Fruit fly (Drosophila melanogaster) whole organism, embryonic: ENCODE data around the gene CG11131.

Experiments used
- Ada2b ChIP-seq: fragments of 200-800 bp; sonication (Bioruptor generic); IDR thresholded peaks from 2 replicates; pipeline ENCODE4 v1.3.6; 2022; ENCODE audit warnings: missing biosample characterization, missing genetic modification characterization
- B-H1 ChIP-seq: fragments of 200-800 bp; sonication (Bioruptor generic); IDR thresholded peaks from 3 replicates; pipeline ENCODE4 v1.3.6; 2022; ENCODE audit warnings: missing biosample characterization, missing genetic modification characterization
- CG10366 ChIP-seq: fragments of 200-800 bp; sonication (Bioruptor generic); IDR thresholded peaks from 2 replicates; pipeline ENCODE4 v1.3.6; 2022; ENCODE audit warnings: missing biosample characterization, missing genetic modification characterization
- CG10462 ChIP-seq: fragments of 200-800 bp; sonication (Bioruptor generic); optimal IDR thresholded peaks from 2 replicates; lab custom pipeline; 2016; ENCODE audit warnings: missing biosample characterization, missing genetic modification characterization
- CG11398 ChIP-seq: fragments of 200-800 bp; sonication (Bioruptor generic); optimal IDR thresholded peaks from 2 replicates; lab custom pipeline; 2016; ENCODE audit warnings: missing biosample characterization, missing genetic modification characterization
- CG11695 ChIP-seq: fragments of 200-800 bp; sonication (Bioruptor generic); IDR thresholded peaks from 3 replicates; pipeline ENCODE4 v1.3.6; 2022; ENCODE audit warnings: missing biosample characterization, missing genetic modification characterization
- CG11696 ChIP-seq: fragments of 200-800 bp; sonication (Bioruptor generic); IDR thresholded peaks from 2 replicates; pipeline ENCODE4 v1.3.6; 2022; ENCODE audit warnings: missing biosample characterization, missing genetic modification characterization
- CG13123 ChIP-seq: fragments of 200-800 bp; sonication (Bioruptor generic); optimal IDR thresholded peaks from 2 replicates; lab custom pipeline; 2016; ENCODE audit warnings: missing biosample characterization, missing genetic modification characterization
- CG13624 ChIP-seq: fragments of 200-800 bp; sonication (Bioruptor generic); optimal IDR thresholded peaks from 2 replicates; lab custom pipeline; 2016; ENCODE audit warnings: missing biosample characterization, missing genetic modification characterization
- CG14667 ChIP-seq: fragments of 200-800 bp; sonication (Bioruptor generic); IDR thresholded peaks from 2 replicates; pipeline ENCODE4 v1.3.6; 2022; ENCODE audit warnings: missing biosample characterization, missing genetic modification characterization
- CG1603 ChIP-seq: fragments of 200-800 bp; sonication (Bioruptor generic); optimal IDR thresholded peaks from 2 replicates; lab custom pipeline; 2019; ENCODE audit warnings: missing biosample characterization, mild to moderate bottlenecking, missing genetic modification characterization, moderate library complexity
- CG16813 ChIP-seq: fragments of 200-800 bp; sonication (Bioruptor generic); IDR thresholded peaks from 3 replicates; pipeline ENCODE4 v1.3.6; 2022; ENCODE audit warnings: missing biosample characterization, missing genetic modification characterization; ENCODE audit not compliant: partially characterized antibody
- CG17359 ChIP-seq: fragments of 200-800 bp; sonication (Bioruptor generic); optimal IDR thresholded peaks from 3 replicates; lab custom pipeline; 2018; ENCODE audit warnings: missing biosample characterization, mild to moderate bottlenecking, missing genetic modification characterization, moderate library complexity
- CG17829 ChIP-seq: fragments of 200-800 bp; optimal IDR thresholded peaks from 2 replicates; lab custom pipeline; 2019; ENCODE audit warnings: missing biosample characterization, mild to moderate bottlenecking, missing genetic modification characterization, moderate library complexity
- CG30403 ChIP-seq: fragments of 200-800 bp; sonication (Bioruptor generic); optimal IDR thresholded peaks from 3 replicates; lab custom pipeline; 2016; ENCODE audit warnings: missing biosample characterization, missing genetic modification characterization
- CG33213 ChIP-seq: fragments of 200-800 bp; sonication (Bioruptor generic); optimal IDR thresholded peaks from 3 replicates; lab custom pipeline; 2016; ENCODE audit warnings: missing biosample characterization, missing genetic modification characterization
- CG4854 ChIP-seq: fragments of 200-800 bp; sonication (Bioruptor generic); optimal IDR thresholded peaks from 2 replicates; lab custom pipeline; 2016; ENCODE audit warnings: missing biosample characterization, missing genetic modification characterization, inconsistent platforms
- CG7987 ChIP-seq: fragments of 200-800 bp; sonication (Bioruptor generic); optimal IDR thresholded peaks from 2 replicates; lab custom pipeline; 2018; ENCODE audit warnings: missing biosample characterization, mild to moderate bottlenecking, missing genetic modification characterization, moderate library complexity
- CG8089 ChIP-seq: fragments of 200-800 bp; sonication (Bioruptor generic); optimal IDR thresholded peaks from 3 replicates; lab custom pipeline; 2016; ENCODE audit warnings: missing biosample characterization, missing genetic modification characterization
- CG8944 ChIP-seq: fragments of 200-800 bp; sonication (Bioruptor generic); optimal IDR thresholded peaks from 3 replicates; lab custom pipeline; 2016; ENCODE audit warnings: missing biosample characterization, missing genetic modification characterization
- CG9932 ChIP-seq: fragments of 200-800 bp; sonication (Bioruptor generic); IDR thresholded peaks from 2 replicates; pipeline ENCODE4 v1.3.6; 2022; ENCODE audit warnings: missing biosample characterization, missing genetic modification characterization
- Ets97D ChIP-seq: fragments of 200-800 bp; sonication (Bioruptor generic); optimal IDR thresholded peaks from 3 replicates; lab custom pipeline; 2016; ENCODE audit warnings: missing biosample characterization, missing genetic modification characterization
- Gsc ChIP-seq: fragments of 200-800 bp; sonication (Bioruptor generic); IDR thresholded peaks from 2 replicates; pipeline ENCODE4 v1.3.6; 2022; ENCODE audit warnings: missing biosample characterization, missing genetic modification characterization
- Hmr ChIP-seq: fragments of 200-800 bp; sonication (Bioruptor generic); optimal IDR thresholded peaks from 3 replicates; lab custom pipeline; 2017; ENCODE audit warnings: mild to moderate bottlenecking, missing biosample characterization, missing genetic modification reagents, missing genetic modification characterization
- MBD-R2 ChIP-seq: fragments of 200-800 bp; sonication (Bioruptor generic); IDR thresholded peaks from 2 replicates; pipeline ENCODE4 v1.3.6; 2022; ENCODE audit warnings: missing biosample characterization, missing genetic modification characterization
- Med ChIP-seq: fragments of 200-800 bp; sonication (Bioruptor generic); peaks from one replicate; lab custom pipeline; 2016; ENCODE audit warnings: missing biosample characterization, missing genetic modification characterization, mild to moderate bottlenecking, inconsistent platforms, moderate library complexity
- Myb ChIP-seq: fragments of 200-800 bp; sonication (Bioruptor generic); optimal IDR thresholded peaks from 2 replicates; lab custom pipeline; 2016; ENCODE audit warnings: missing biosample characterization, missing genetic modification characterization
- Nf-YB ChIP-seq: fragments of 200-800 bp; sonication (Bioruptor generic); optimal IDR thresholded peaks from 3 replicates; lab custom pipeline; 2019; ENCODE audit warnings: missing biosample characterization, mild to moderate bottlenecking, missing genetic modification characterization, moderate library complexity
- Sin3A ChIP-seq: fragments of >200 bp; optimal IDR thresholded peaks from 2 replicates; lab custom pipeline; 2018
- Ssrp ChIP-seq: fragments of 200-800 bp; sonication (Bioruptor generic); optimal IDR thresholded peaks from 2 replicates; lab custom pipeline; 2018; ENCODE audit warnings: missing biosample characterization, mild to moderate bottlenecking, missing genetic modification characterization, moderate library complexity
- Xrp1 ChIP-seq: fragments of 200-800 bp; sonication (Bioruptor generic); IDR thresholded peaks from 2 replicates; pipeline ENCODE4 v1.3.6; 2022; ENCODE audit warnings: missing biosample characterization, missing genetic modification characterization
- ara ChIP-seq: fragments of 200-800 bp; sonication (Bioruptor generic); IDR thresholded peaks from 2 replicates; pipeline ENCODE4 v1.3.6; 2022; ENCODE audit warnings: missing biosample characterization, missing genetic modification characterization
- ash1 ChIP-seq: fragments of 200-800 bp; sonication (Bioruptor generic); optimal IDR thresholded peaks from 2 replicates; lab custom pipeline; 2018; ENCODE audit warnings: missing biosample characterization, mild to moderate bottlenecking, missing genetic modification characterization
- bsh ChIP-seq, 2 experiments: fragments of 200-800 bp; sonication (Bioruptor generic); optimal IDR thresholded peaks; 2 replicates each; lab custom pipeline; 2017 to 2018; ENCODE audit warnings: mild to moderate bottlenecking in 2 of 2, missing biosample characterization in 2 of 2, missing genetic modification characterization in 2 of 2, moderate library complexity in 1 of 2
- cas ChIP-seq: fragments of 200-800 bp; sonication (Bioruptor generic); IDR thresholded peaks from 2 replicates; pipeline ENCODE4 v1.3.6; 2022; ENCODE audit warnings: missing biosample characterization, missing genetic modification characterization
- chif ChIP-seq, 2 experiments: fragments of 200-800 bp; sonication (Bioruptor generic); optimal IDR thresholded peaks; 3 replicates each; lab custom pipeline; 2016; ENCODE audit warnings: missing biosample characterization in 2 of 2, missing genetic modification characterization in 2 of 2
- chn ChIP-seq: fragments of 200-800 bp; sonication (Bioruptor generic); optimal IDR thresholded peaks from 2 replicates; lab custom pipeline; 2016; ENCODE audit warnings: missing biosample characterization, missing genetic modification characterization
- lov ChIP-seq, 2 experiments: fragments of 200-800 bp in 1 of 2; fragments of >200 bp in 1 of 2; sonication (Bioruptor generic) in 1 of 2; IDR thresholded peaks in 1 of 2; optimal IDR thresholded peaks in 1 of 2; 2 replicates in 1 of 2; 3 replicates in 1 of 2; pipeline versions ENCODE4 v1.3.6 to Lab custom; 2017 to 2022; ENCODE audit warnings: missing biosample characterization in 1 of 2, missing genetic modification characterization in 1 of 2
- mld ChIP-seq: fragments of 200-800 bp; sonication (Bioruptor generic); IDR thresholded peaks from 3 replicates; pipeline ENCODE4 v1.3.6; 2022; ENCODE audit warnings: missing biosample characterization, missing genetic modification characterization; ENCODE audit not compliant: partially characterized antibody
- nerfin-1 ChIP-seq: fragments of 200-800 bp; sonication (Bioruptor generic); optimal IDR thresholded peaks from 3 replicates; lab custom pipeline; 2019; ENCODE audit warnings: missing biosample characterization, mild to moderate bottlenecking, missing genetic modification characterization, moderate library complexity
- repo ChIP-seq: fragments of 200-800 bp; sonication (Bioruptor generic); optimal IDR thresholded peaks from 2 replicates; lab custom pipeline; 2016; ENCODE audit warnings: missing biosample characterization, missing genetic modification characterization
- ssp ChIP-seq: fragments of 200-800 bp; sonication (Bioruptor generic); IDR thresholded peaks from 2 replicates; pipeline ENCODE4 v1.3.6; 2022; ENCODE audit warnings: missing biosample characterization, missing genetic modification characterization
- sug ChIP-seq: fragments of 200-800 bp; optimal IDR thresholded peaks from 2 replicates; lab custom pipeline; 2019; ENCODE audit warnings: missing biosample characterization, mild to moderate bottlenecking, missing genetic modification characterization, moderate library complexity
- trh ChIP-seq: fragments of 200-800 bp; sonication (Bioruptor generic); optimal IDR thresholded peaks from 2 replicates; lab custom pipeline; 2016; ENCODE audit warnings: missing biosample characterization, missing genetic modification characterization
- unc-4 ChIP-seq: fragments of 200-800 bp; sonication (Bioruptor generic); IDR thresholded peaks from 2 replicates; pipeline ENCODE4 v1.3.6; 2022; ENCODE audit warnings: missing biosample characterization, missing genetic modification characterization; ENCODE audit not compliant: partially characterized antibody
- wor ChIP-seq: fragments of 200-800 bp; sonication (Bioruptor generic); IDR thresholded peaks from 2 replicates; pipeline ENCODE4 v1.3.6; 2022; ENCODE audit warnings: missing biosample characterization, missing genetic modification characterization
- zfh1 ChIP-seq: fragments of 200-800 bp; sonication (Bioruptor generic); IDR thresholded peaks from 3 replicates; pipeline ENCODE4 v1.3.6; 2022; ENCODE audit warnings: missing biosample characterization, missing genetic modification characterization

CG11131 gene

dm6 chr3L:22864254-22865060 is 34.1 kb upstream of the CG11131 start, which contains the start of gene CG33170 (continued):
- no peak for TF ChIP-seq zfh1 (GFP tag; lab: Robert Waterston, UW)

dm6 chr3L:22865061-22865418 is 33.5 kb upstream of the CG11131 start:
- TF ChIP-seq CG17359 (tag; lab: Kevin White, UChicago) = peak; percentile 74
- TF ChIP-seq CG8944 (GFP tag; lab: Kevin White, UChicago) = no peak
- peak; percentile 29 for TF ChIP-seq trh (GFP tag; lab: Kevin White, UChicago)
- peak; percentile 83 for TF ChIP-seq CG11695 (GFP tag; lab: Robert Waterston, UW)
- TF ChIP-seq CG33213 = no peak
- peak; percentile 57 for TF ChIP-seq Nf-YB (GFP tag; lab: Kevin White, UChicago)
- peak; percentile 71 for TF ChIP-seq Xrp1 (GFP tag; lab: Robert Waterston, UW)
- TF ChIP-seq CG10366 (GFP tag; lab: Robert Waterston, UW) = peak; percentile 51
- peak; percentile 67 for TF ChIP-seq Ssrp
- peak; percentile 37; the same call in 1 of the 2 replicates for TF ChIP-seq CG14667 (GFP tag; lab: Robert Waterston, UW)
- no peak for TF ChIP-seq CG13624 (GFP tag; lab: Kevin White, UChicago)
- no peak for TF ChIP-seq unc-4 (GFP tag; lab: Robert Waterston, UW)
- peak; percentile 70 for TF ChIP-seq CG9932 (GFP tag; lab: Robert Waterston, UW)
- no peak for TF ChIP-seq Ets97D (GFP tag; lab: Kevin White, UChicago)
- TF ChIP-seq ssp (GFP tag; lab: Robert Waterston, UW) = 0 out of 2 replicates have a peak, but pooled peaks have one; percentile 15
- peak; percentile 21 for TF ChIP-seq CG4854 (GFP tag; lab: Kevin White, UChicago)
- no peak for TF ChIP-seq lov (optimal IDR thresholded peaks at IDR 0.05; lab: Kevin White, UChicago)
- TF ChIP-seq lov (GFP tag; IDR thresholded peaks at IDR 0.05; lab: Robert Waterston, UW) = no peak
- no peak for TF ChIP-seq MBD-R2 (GFP tag; lab: Robert Waterston, UW)
- no peak for TF ChIP-seq chif (GFP tag; optimal IDR thresholded peaks at IDR 0.05; lab: Kevin White, UChicago)
- TF ChIP-seq repo (GFP tag; lab: Kevin White, UChicago) = no peak
- peak; percentile 17 for TF ChIP-seq CG10462 (GFP tag; lab: Kevin White, UChicago)
- no peak for TF ChIP-seq CG8089 (GFP tag; lab: Kevin White, UChicago)
- TF ChIP-seq sug = peak; percentile 34
- peak; percentile 50; the same call in 1 of the 2 replicates for TF ChIP-seq cas
- peak; percentile 15; the same call in 1 of the 2 replicates for TF ChIP-seq ara (GFP tag; lab: Robert Waterston, UW)
- no peak for TF ChIP-seq Myb
- TF ChIP-seq B-H1 = no peak; the same call in 2 of the 3 replicates
- no peak for TF ChIP-seq CG11398 (GFP tag; lab: Kevin White, UChicago)
- peak; percentile 45 to 57 for TF ChIP-seq bsh (GFP tag; optimal IDR thresholded peaks at IDR 0.05; lab: Kevin White, UChicago)
- peak; percentile 56 for TF ChIP-seq wor
- TF ChIP-seq CG13123 (GFP tag; lab: Kevin White, UChicago) = peak; percentile 37
- TF ChIP-seq Sin3A (lab: Kevin White, UChicago) = no peak
- no peak for TF ChIP-seq CG7987
- no peak for TF ChIP-seq CG1603 (tag; lab: Kevin White, UChicago)
- TF ChIP-seq chn (GFP tag; lab: Kevin White, UChicago) = peak; percentile 8
- no peak for TF ChIP-seq ash1
- TF ChIP-seq Hmr (GFP tag; lab: Kevin White, UChicago) = peak; percentile 84
- no peak for TF ChIP-seq Gsc (GFP tag; lab: Robert Waterston, UW)
- no peak for TF ChIP-seq CG11696 (GFP tag; lab: Robert Waterston, UW)
- peak; percentile 78 for TF ChIP-seq CG30403 (GFP tag; lab: Kevin White, UChicago)
- TF ChIP-seq mld (GFP tag; lab: Robert Waterston, UW) = no peak
- peak; percentile 56 for TF ChIP-seq Med (GFP tag; lab: Kevin White, UChicago)
- peak; percentile 71; the same call in 1 of the 2 replicates for TF ChIP-seq Ada2b
- TF ChIP-seq CG16813 (GFP tag; lab: Robert Waterston, UW) = no peak
- peak; percentile 79 for TF ChIP-seq CG17829 (tag; lab: Kevin White, UChicago)
- TF ChIP-seq nerfin-1 (tag; lab: Kevin White, UChicago) = peak; percentile 55
